Fruit fly (Drosophila melanogaster): ENCODE measurements around the gene CG31917.

CG31917 gene

DNA sequence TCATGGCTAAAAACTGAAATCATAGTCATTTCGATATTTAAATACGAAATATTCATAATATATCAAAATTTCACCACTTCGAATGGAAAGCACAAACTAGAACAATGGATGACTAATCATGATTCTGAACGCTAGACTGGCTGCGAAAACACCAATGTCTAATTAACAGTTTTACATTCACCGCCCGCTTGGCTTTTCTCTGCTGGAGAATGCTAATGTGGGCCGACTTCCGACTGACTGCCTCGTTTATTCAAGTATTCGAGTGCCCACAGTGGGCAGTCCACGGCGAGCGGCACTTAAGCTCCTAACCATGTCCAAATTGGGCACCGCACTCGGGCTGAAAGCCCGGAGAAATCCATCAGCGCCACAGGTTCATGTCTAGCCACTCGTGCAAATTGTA is 8.6 kb downstream of the CG31917 start:
- no peak for TF ChIP-seq EcR (GFP tag; optimal IDR thresholded peaks at IDR 0.05)
- no peak for TF ChIP-seq psq (optimal IDR thresholded peaks at IDR 0.05)
- no peak for TF ChIP-seq CG8478 (optimal IDR thresholded peaks at IDR 0.05)
- TF ChIP-seq pan (optimal IDR thresholded peaks at IDR 0.05): no peak
- TF ChIP-seq Dll (optimal IDR thresholded peaks at IDR 0.05): no peak

DNA sequence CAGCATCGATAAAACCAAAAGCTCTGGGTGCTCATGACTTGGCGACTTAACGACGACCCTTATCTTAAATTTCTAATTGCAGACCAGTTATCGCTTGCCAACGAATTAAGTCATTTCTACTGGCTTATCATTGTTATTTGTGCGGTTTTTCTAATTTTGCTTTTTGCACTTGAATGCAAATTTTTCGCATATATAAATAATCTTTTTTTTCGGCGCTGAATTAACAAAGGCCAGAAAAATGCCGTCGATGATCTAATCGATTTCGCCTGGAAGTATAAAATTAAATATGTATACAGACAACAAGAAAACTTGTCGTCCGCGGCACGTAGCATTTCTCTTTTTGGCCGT is 9.1 kb downstream of the CG31917 start:
- no peak for TF ChIP-seq EcR (GFP tag; optimal IDR thresholded peaks at IDR 0.05)
- TF ChIP-seq pan (optimal IDR thresholded peaks at IDR 0.05): no peak
- no peak for TF ChIP-seq psq (optimal IDR thresholded peaks at IDR 0.05)
- TF ChIP-seq CG8478 (optimal IDR thresholded peaks at IDR 0.05): no peak
- TF ChIP-seq Dll (optimal IDR thresholded peaks at IDR 0.05): no peak
- TF ChIP-seq usp (GFP tag; optimal IDR thresholded peaks at IDR 0.05): no peak

dm6 chr2L:5000919-5001581 is 9.6 kb downstream of the CG31917 start:
- peak; percentile 1 for TF ChIP-seq CG8478 (optimal IDR thresholded peaks at IDR 0.05)
- no peak for TF ChIP-seq EcR (GFP tag; optimal IDR thresholded peaks at IDR 0.05)

- no peak for TF ChIP-seq Dll (optimal IDR thresholded peaks at IDR 0.05)
- TF ChIP-seq psq (optimal IDR thresholded peaks at IDR 0.05): no peak
- TF ChIP-seq EcR (GFP tag; optimal IDR thresholded peaks at IDR 0.05): no peak
- TF ChIP-seq usp (GFP tag; optimal IDR thresholded peaks at IDR 0.05): no peak
- TF ChIP-seq pan (optimal IDR thresholded peaks at IDR 0.05): no peak
- no peak for TF ChIP-seq CG8478 (optimal IDR thresholded peaks at IDR 0.05)
These were observed 10.3 kb downstream of the CG31917 start for dm6 chr2L:5000287-5000871.

dm6 chr2L:4999389-5000032 is 11.1 kb downstream of the CG31917 start:
- no peak for TF ChIP-seq psq (optimal IDR thresholded peaks at IDR 0.05)
- TF ChIP-seq EcR (GFP tag; optimal IDR thresholded peaks at IDR 0.05): peak in 1 of 2 experiments; percentile 27

DNA sequence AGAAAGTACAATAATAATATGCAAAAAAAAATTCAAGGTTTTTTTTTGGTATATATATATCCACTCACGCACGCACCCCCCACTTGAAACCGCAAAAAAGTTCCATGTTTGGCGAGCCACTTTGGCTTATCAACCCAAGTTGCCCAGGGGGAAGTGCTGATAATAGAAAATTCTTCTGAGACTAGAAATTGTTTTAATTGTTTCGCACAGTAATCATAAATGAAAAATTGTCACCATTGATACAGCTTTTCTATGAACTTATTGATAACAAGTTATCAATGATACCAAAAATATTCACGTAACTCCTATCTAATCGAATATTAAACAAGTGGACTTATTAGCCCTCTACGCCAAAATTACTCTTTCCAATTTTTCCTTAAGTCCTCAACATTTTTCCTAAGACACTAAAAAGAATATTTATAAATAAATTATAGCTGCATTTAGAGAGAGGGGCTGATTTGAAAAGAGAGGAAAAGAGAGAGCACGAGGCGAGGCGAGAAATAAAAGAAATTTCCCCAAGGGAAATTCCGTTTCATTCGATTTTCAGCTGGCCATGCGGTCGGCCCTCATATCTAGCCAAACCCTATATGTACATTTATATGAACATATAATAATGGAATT is 12.0 kb downstream of the CG31917 start:
- TF ChIP-seq pan (optimal IDR thresholded peaks at IDR 0.05): no peak
- TF ChIP-seq usp (GFP tag; optimal IDR thresholded peaks at IDR 0.05): no peak
- no peak for TF ChIP-seq CG8478 (optimal IDR thresholded peaks at IDR 0.05)
- TF ChIP-seq Dll (optimal IDR thresholded peaks at IDR 0.05): no peak
- no peak for TF ChIP-seq psq (optimal IDR thresholded peaks at IDR 0.05)
- no peak for TF ChIP-seq EcR (GFP tag; optimal IDR thresholded peaks at IDR 0.05)

DNA sequence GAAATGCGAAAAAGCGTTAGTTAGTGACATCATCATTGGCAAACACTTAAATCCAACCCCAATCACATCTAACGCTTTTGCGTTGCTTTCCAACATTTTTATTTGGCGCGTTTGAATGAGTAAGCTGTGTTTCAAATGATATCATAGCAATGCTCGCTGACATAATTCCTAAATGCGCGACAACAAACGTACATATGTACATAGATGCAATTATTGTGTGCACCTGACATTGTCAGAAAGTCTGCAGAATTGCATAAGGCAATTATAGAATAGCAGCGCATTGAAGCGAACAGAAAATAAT is 12.4 kb downstream of the CG31917 start:
- TF ChIP-seq EcR (GFP tag; optimal IDR thresholded peaks at IDR 0.05): no peak
- TF ChIP-seq Dll (optimal IDR thresholded peaks at IDR 0.05): no peak
- TF ChIP-seq CG8478 (optimal IDR thresholded peaks at IDR 0.05): no peak
- no peak for TF ChIP-seq pan (optimal IDR thresholded peaks at IDR 0.05)
- no peak for TF ChIP-seq psq (optimal IDR thresholded peaks at IDR 0.05)

DNA sequence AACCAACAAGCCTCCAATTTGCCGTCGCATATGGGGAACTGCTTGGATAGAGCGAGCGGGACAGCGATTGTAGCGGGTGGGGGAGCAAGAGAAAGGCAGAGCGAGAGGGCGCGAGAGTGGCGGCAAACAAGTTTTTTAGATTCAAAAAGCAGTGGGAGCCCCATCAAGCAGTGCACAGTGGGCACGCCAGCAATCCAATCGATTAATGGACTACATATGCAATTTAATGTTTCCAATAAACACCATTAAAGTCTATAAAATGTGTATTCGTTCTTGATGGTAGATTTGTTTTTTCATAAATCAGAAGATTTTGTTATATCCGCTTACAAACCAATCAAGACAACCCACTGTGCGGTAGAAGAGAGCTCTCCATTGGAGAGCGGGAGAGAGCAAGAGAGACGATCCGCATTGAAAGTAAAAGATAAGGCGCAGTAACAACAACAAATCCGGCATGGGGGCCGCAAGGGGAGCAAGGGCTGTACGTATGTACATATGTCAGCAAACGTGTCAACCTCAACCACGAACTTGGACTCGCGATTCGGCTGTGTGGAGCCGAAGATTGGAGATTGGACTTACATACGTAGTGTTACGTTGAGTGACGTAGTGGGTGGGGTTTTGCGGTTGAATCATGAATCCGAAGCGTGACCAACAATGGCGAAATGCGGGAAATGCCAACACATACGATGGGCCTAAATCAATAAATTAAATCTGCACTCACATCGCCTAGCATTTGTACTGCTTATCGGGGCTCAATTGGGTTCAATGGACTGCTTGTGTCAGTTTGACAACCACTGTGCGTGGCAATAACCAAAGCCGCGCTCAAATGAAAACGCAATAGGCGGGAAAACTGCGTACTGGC is 13.0 kb downstream of the CG31917 start:
- TF ChIP-seq EcR (GFP tag; optimal IDR thresholded peaks at IDR 0.05) (peak in 1 of 2 experiments; percentile 67), CG8478 (optimal IDR thresholded peaks at IDR 0.05) (peak; percentile 64), pan (optimal IDR thresholded peaks at IDR 0.05) (no peak)

dm6 chr2L:4996283-4996922 is 14.2 kb downstream of the CG31917 start:
- TF ChIP-seq CG8478 (optimal IDR thresholded peaks at IDR 0.05) (no peak), EcR (GFP tag; optimal IDR thresholded peaks at IDR 0.05) (no peak), usp (GFP tag; optimal IDR thresholded peaks at IDR 0.05) (no peak), pan (optimal IDR thresholded peaks at IDR 0.05) (no peak), psq (optimal IDR thresholded peaks at IDR 0.05) (no peak), Dll (optimal IDR thresholded peaks at IDR 0.05) (no peak)

DNA sequence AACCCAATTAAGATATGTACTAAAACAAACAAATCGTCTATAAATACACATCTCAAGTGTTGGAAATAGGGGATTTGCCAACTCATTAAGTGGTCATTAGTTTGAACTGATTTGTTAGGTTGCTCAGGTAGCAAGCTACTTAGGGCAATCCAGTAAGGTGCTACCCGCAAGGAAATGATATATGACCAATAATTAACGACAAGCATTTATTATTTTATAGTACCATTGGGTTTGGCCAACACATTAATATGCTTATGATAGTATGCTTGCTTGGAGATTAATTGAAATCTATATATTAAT is 14.8 kb downstream of the CG31917 start:
- TF ChIP-seq pan (optimal IDR thresholded peaks at IDR 0.05): no peak
- no peak for TF ChIP-seq CG8478 (optimal IDR thresholded peaks at IDR 0.05)
- TF ChIP-seq psq (optimal IDR thresholded peaks at IDR 0.05): no peak
- TF ChIP-seq Dll (optimal IDR thresholded peaks at IDR 0.05): no peak
- no peak for TF ChIP-seq usp (GFP tag; optimal IDR thresholded peaks at IDR 0.05)
- no peak for TF ChIP-seq EcR (GFP tag; optimal IDR thresholded peaks at IDR 0.05)

DNA sequence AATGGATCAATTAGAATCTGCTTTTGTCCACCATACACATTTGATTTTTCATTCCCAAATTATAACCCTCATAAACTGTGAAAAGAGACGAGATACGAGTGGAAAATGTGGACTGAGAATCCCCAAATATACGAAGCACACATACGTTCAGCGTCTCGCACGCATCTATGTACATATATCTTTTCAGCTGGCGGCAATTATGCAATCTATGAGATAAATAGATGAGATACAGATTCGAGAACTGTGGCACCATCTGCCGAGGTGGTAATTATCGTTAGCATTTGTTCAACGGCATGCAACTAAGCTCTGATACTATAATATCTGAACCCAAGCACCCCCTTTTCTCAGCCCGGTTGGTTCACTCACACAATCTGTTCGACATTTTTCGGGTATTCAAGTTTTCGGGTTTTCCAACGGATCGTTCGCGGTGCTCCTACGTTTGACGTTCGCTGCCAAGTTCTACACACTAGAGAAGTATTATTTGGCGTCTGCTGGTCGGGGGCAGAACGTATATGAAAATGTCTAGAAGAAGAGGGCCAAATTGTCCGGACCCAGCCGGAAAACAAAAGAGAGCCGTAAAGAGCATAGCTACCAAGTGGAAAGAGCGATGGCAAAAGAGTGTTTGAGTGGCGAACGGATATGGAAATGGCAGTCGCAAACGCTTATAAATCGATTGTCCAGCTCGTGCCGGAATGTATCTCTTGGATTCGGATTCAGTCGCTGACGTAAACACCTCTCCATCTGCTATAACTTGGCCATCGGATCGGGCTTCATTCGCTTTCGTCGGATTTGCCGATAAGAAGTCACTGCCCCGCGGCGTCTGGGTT is 15.4 kb downstream of the CG31917 start:
- TF ChIP-seq Dll (optimal IDR thresholded peaks at IDR 0.05): no peak
- TF ChIP-seq psq (optimal IDR thresholded peaks at IDR 0.05): no peak
- TF ChIP-seq CG8478 (optimal IDR thresholded peaks at IDR 0.05): no peak
- no peak for TF ChIP-seq usp (GFP tag; optimal IDR thresholded peaks at IDR 0.05)
- TF ChIP-seq EcR (GFP tag; optimal IDR thresholded peaks at IDR 0.05): no peak
- no peak for TF ChIP-seq pan (optimal IDR thresholded peaks at IDR 0.05)
